Worm (Caenorhabditis elegans): ENCODE results near the gene spe-41.

spe-41 gene

ce11 chrIII:3444139-3444538, at the start of gene spe-41:
TSS of gene spe-41 (minus strand) at chrIII:3444210.
- TF ChIP-seq him-1 (tag; optimal IDR thresholded peaks at IDR 0.05) (no peak), dao-5 (tag; optimal IDR thresholded peaks at IDR 0.05) (no peak), W03F9.2 (tag; optimal IDR thresholded peaks at IDR 0.05) (no peak)

- TF ChIP-seq dao-5 (tag; optimal IDR thresholded peaks at IDR 0.05) = no peak
- no peak for TF ChIP-seq W03F9.2 (tag; optimal IDR thresholded peaks at IDR 0.05)
- TF ChIP-seq him-1 (tag; optimal IDR thresholded peaks at IDR 0.05) = no peak
Observed at ce11 chrIII:3493138-3493537, 49.1 kb upstream of the spe-41 start, which contains the start of gene gly-14. TSS of gene gly-14 (minus strand) at chrIII:3493238.

ce11 chrIII:3488224-3488623, 44.2 kb upstream of the spe-41 start, which contains the start of gene C34C12.7:
TSS of gene C34C12.7 (minus strand) at chrIII:3488341.
- TF ChIP-seq him-1 (tag; optimal IDR thresholded peaks at IDR 0.05) = no peak
- TF ChIP-seq W03F9.2 (tag; optimal IDR thresholded peaks at IDR 0.05) = no peak
- TF ChIP-seq dao-5 (tag; optimal IDR thresholded peaks at IDR 0.05) = no peak

- TF ChIP-seq dao-5 (tag; optimal IDR thresholded peaks at IDR 0.05) (no peak), him-1 (tag; optimal IDR thresholded peaks at IDR 0.05) (no peak), W03F9.2 (tag; optimal IDR thresholded peaks at IDR 0.05) (no peak)
Observed at ce11 chrIII:3487133-3487532, 43.1 kb upstream of the spe-41 start.

ce11 chrIII:3486055-3486454, 42.0 kb upstream of the spe-41 start:
- TF ChIP-seq him-1 (tag; optimal IDR thresholded peaks at IDR 0.05) (no peak), W03F9.2 (tag; optimal IDR thresholded peaks at IDR 0.05) (no peak), dao-5 (tag; optimal IDR thresholded peaks at IDR 0.05) (no peak)

- TF ChIP-seq him-1 (tag; optimal IDR thresholded peaks at IDR 0.05) = no peak
- TF ChIP-seq dao-5 (tag; optimal IDR thresholded peaks at IDR 0.05) = no peak
- no peak for TF ChIP-seq W03F9.2 (tag; optimal IDR thresholded peaks at IDR 0.05)
Observed at ce11 chrIII:3484995-3485394, 41.0 kb upstream of the spe-41 start.

ce11 chrIII:3482291-3482690, 38.3 kb upstream of the spe-41 start, which contains the start of gene C34C12.6:
TSS of gene C34C12.6 (plus strand) at chrIII:3482591.
- TF ChIP-seq him-1 (tag; optimal IDR thresholded peaks at IDR 0.05) (no peak), W03F9.2 (tag; optimal IDR thresholded peaks at IDR 0.05) (no peak), dao-5 (tag; optimal IDR thresholded peaks at IDR 0.05) (no peak)

ce11 chrIII:3480950-3481349, 36.9 kb upstream of the spe-41 start:
- TF ChIP-seq him-1 (tag; optimal IDR thresholded peaks at IDR 0.05) (no peak), W03F9.2 (tag; optimal IDR thresholded peaks at IDR 0.05) (no peak), dao-5 (tag; optimal IDR thresholded peaks at IDR 0.05) (no peak)

ce11 chrIII:3480236-3480635, 36.2 kb upstream of the spe-41 start:
- TF ChIP-seq him-1 (tag; optimal IDR thresholded peaks at IDR 0.05) = no peak
- no peak for TF ChIP-seq dao-5 (tag; optimal IDR thresholded peaks at IDR 0.05)
- TF ChIP-seq W03F9.2 (tag; optimal IDR thresholded peaks at IDR 0.05) = no peak

ce11 chrIII:3478795-3479398, 34.9 kb upstream of the spe-41 start:
- TF ChIP-seq him-1 (tag; optimal IDR thresholded peaks at IDR 0.05) (no peak), W03F9.2 (tag; optimal IDR thresholded peaks at IDR 0.05) (no peak), dao-5 (tag; optimal IDR thresholded peaks at IDR 0.05) (no peak)

- TF ChIP-seq him-1 (tag; optimal IDR thresholded peaks at IDR 0.05) = no peak
- TF ChIP-seq dao-5 (tag; optimal IDR thresholded peaks at IDR 0.05) = no peak
Observed at ce11 chrIII:3477375-3477774, 33.4 kb upstream of the spe-41 start.

ce11 chrIII:3476245-3476644, 32.2 kb upstream of the spe-41 start:
- TF ChIP-seq him-1 (tag; optimal IDR thresholded peaks at IDR 0.05) (no peak), dao-5 (tag; optimal IDR thresholded peaks at IDR 0.05) (no peak), W03F9.2 (tag; optimal IDR thresholded peaks at IDR 0.05) (no peak)

- no peak for TF ChIP-seq W03F9.2 (tag; optimal IDR thresholded peaks at IDR 0.05)
- no peak for TF ChIP-seq him-1 (tag; optimal IDR thresholded peaks at IDR 0.05)
- TF ChIP-seq dao-5 (tag; optimal IDR thresholded peaks at IDR 0.05) = no peak
Observed at ce11 chrIII:3475497-3475896, 31.5 kb upstream of the spe-41 start, which contains the start of gene C34C12.9. TSS of gene C34C12.9 (minus strand) at chrIII:3475512.

- TF ChIP-seq him-1 (tag; optimal IDR thresholded peaks at IDR 0.05) (no peak), dao-5 (tag; optimal IDR thresholded peaks at IDR 0.05) (no peak), W03F9.2 (tag; optimal IDR thresholded peaks at IDR 0.05) (no peak)
Observed at ce11 chrIII:3475014-3475413, 31.0 kb upstream of the spe-41 start.
